Worm (Caenorhabditis elegans) whole organism, L4 larva: Measurements from ENCODE around the gene C25F9.6.

Experiments used
- F10B5.3 ChIP-seq: sonication (generic microtip); optimal IDR thresholded peaks from 2 replicates; lab custom pipeline; 2016; ENCODE audit warnings: mild to moderate bottlenecking, missing genetic modification characterization, missing compliant biosample characterization
- F26F4.8 ChIP-seq: fragments of 200-800 bp; sonication (Bioruptor generic); conservative IDR thresholded peaks from 2 replicates; pipeline ENCODE4 v1.3.6; 2022; ENCODE audit warnings: missing genetic modification characterization, missing compliant biosample characterization
- Y105C5A.15 ChIP-seq: fragments of 200-800 bp; sonication (Bioruptor generic); IDR thresholded peaks from 2 replicates; pipeline ENCODE4 v1.3.6; 2022; ENCODE audit warnings: missing genetic modification characterization, missing compliant biosample characterization
- ZK337.2 ChIP-seq: fragments of 200-800 bp; sonication (Bioruptor generic); IDR thresholded peaks from 2 replicates; pipeline ENCODE4 v1.3.6; 2022; ENCODE audit warnings: missing genetic modification reagents, missing genetic modification characterization, missing compliant biosample characterization
- aly-2 ChIP-seq: sonication (generic microtip); optimal IDR thresholded peaks from 2 replicates; lab custom pipeline; 2018; ENCODE audit warnings: missing biosample characterization, missing genetic modification characterization
- ama-1 ChIP-seq: fragments of 150-350 bp; optimal IDR thresholded peaks from 2 replicates; lab custom pipeline; 2014; ENCODE audit warnings: inconsistent platforms, mixed read lengths
- arid-1 ChIP-seq: fragments of 200-800 bp; sonication (Bioruptor generic); conservative IDR thresholded peaks from 2 replicates; pipeline ENCODE4 v1.3.6; 2022; ENCODE audit warnings: missing genetic modification reagents, missing genetic modification characterization, missing compliant biosample characterization
- attf-4 ChIP-seq: sonication (generic microtip); optimal IDR thresholded peaks from 3 replicates; lab custom pipeline; 2017; ENCODE audit warnings: missing biosample characterization, missing genetic modification characterization
- ceh-20 ChIP-seq: fragments of 200-800 bp; sonication (Bioruptor generic); IDR thresholded peaks from 2 replicates; pipeline ENCODE4 v1.3.6; 2022; ENCODE audit warnings: missing genetic modification reagents, missing genetic modification characterization, missing compliant biosample characterization
- ceh-32 ChIP-seq: sonication (generic microtip); optimal IDR thresholded peaks from 2 replicates; lab custom pipeline; 2016; ENCODE audit warnings: mild to moderate bottlenecking, missing genetic modification characterization, missing compliant biosample characterization; ENCODE audit not compliant: poor library complexity
- ceh-44 ChIP-seq: fragments of 200-800 bp; sonication (Bioruptor generic); IDR thresholded peaks from 2 replicates; pipeline ENCODE4 v1.3.6; 2022; ENCODE audit warnings: missing genetic modification reagents, missing genetic modification characterization, missing compliant biosample characterization
- ceh-82 ChIP-seq: sonication (generic microtip); optimal IDR thresholded peaks from 2 replicates; lab custom pipeline; 2017; ENCODE audit warnings: missing biosample characterization, missing genetic modification characterization
- ctbp-1 ChIP-seq: fragments of 200-800 bp; sonication (Bioruptor generic); IDR thresholded peaks from 2 replicates; pipeline ENCODE4 v1.3.6; 2022; ENCODE audit warnings: missing genetic modification reagents, missing genetic modification characterization, missing compliant biosample characterization
- dve-1 ChIP-seq: sonication (generic microtip); optimal IDR thresholded peaks from 2 replicates; lab custom pipeline; 2017; ENCODE audit warnings: antibody characterized with exemption, mild to moderate bottlenecking, missing genetic modification characterization, missing compliant biosample characterization; ENCODE audit not compliant: insufficient read depth
- egl-27 ChIP-seq: sonication (generic microtip); optimal IDR thresholded peaks from 3 replicates; lab custom pipeline; 2017; ENCODE audit warnings: missing biosample characterization, missing genetic modification reagents, missing genetic modification characterization
- egl-43 ChIP-seq: fragments of 200-800 bp; sonication (Bioruptor generic); IDR thresholded peaks from 2 replicates; pipeline ENCODE4 v1.3.6; 2022; ENCODE audit warnings: missing genetic modification reagents, missing genetic modification characterization, missing compliant biosample characterization
- gei-8 ChIP-seq: fragments of 200-800 bp; sonication (Bioruptor generic); optimal IDR thresholded peaks from 2 replicates; lab custom pipeline; 2018; ENCODE audit warnings: mild to moderate bottlenecking, missing genetic modification characterization, missing compliant biosample characterization
- hlh-11 ChIP-seq: fragments of 200-800 bp; sonication (Bioruptor generic); optimal IDR thresholded peaks from 2 replicates; lab custom pipeline; 2018; ENCODE audit warnings: mild to moderate bottlenecking, missing genetic modification characterization, missing compliant biosample characterization
- hmg-1.1 ChIP-seq: fragments of 200-800 bp; sonication (Bioruptor generic); IDR thresholded peaks from 2 replicates; pipeline ENCODE4 v1.3.6; 2022; ENCODE audit warnings: missing genetic modification reagents, missing genetic modification characterization, missing compliant biosample characterization
- jun-1 ChIP-seq: fragments of 150-350 bp; optimal IDR thresholded peaks from 2 replicates; lab custom pipeline; 2014; ENCODE audit warnings: missing biosample characterization, missing genetic modification reagents, missing genetic modification characterization
- lim-7 ChIP-seq: fragments of 200-800 bp; sonication (Bioruptor generic); IDR thresholded peaks from 2 replicates; pipeline ENCODE4 v1.3.6; 2022; ENCODE audit warnings: missing genetic modification characterization, missing compliant biosample characterization
- lin-15B ChIP-seq: fragments of 150-350 bp; sonication (generic microtip); optimal IDR thresholded peaks from 3 replicates; lab custom pipeline; 2014; ENCODE audit warnings: missing biosample characterization, missing genetic modification characterization
- lin-38 ChIP-seq: fragments of 200-800 bp; sonication (Bioruptor generic); IDR thresholded peaks from 2 replicates; pipeline ENCODE4 v1.3.6; 2022; ENCODE audit warnings: missing genetic modification reagents, missing genetic modification characterization, missing compliant biosample characterization
- lir-3 ChIP-seq: sonication (generic microtip); optimal IDR thresholded peaks from 2 replicates; lab custom pipeline; 2016; ENCODE audit warnings: mild to moderate bottlenecking, missing genetic modification characterization, missing compliant biosample characterization
- mdt-29 ChIP-seq: fragments of 200-800 bp; sonication (Bioruptor generic); IDR thresholded peaks from 2 replicates; pipeline ENCODE4 v1.3.6; 2022; ENCODE audit warnings: missing genetic modification reagents, missing genetic modification characterization, missing compliant biosample characterization
- mep-1 ChIP-seq: fragments of 150-350 bp; sonication (generic microtip); optimal IDR thresholded peaks from 3 replicates; lab custom pipeline; 2014; ENCODE audit warnings: missing biosample characterization, missing genetic modification characterization
- mes-2 ChIP-seq: sonication (generic microtip); optimal IDR thresholded peaks from 2 replicates; lab custom pipeline; 2016; ENCODE audit warnings: missing genotype, mild to moderate bottlenecking, missing genetic modification characterization, missing compliant biosample characterization; ENCODE audit not compliant: poor library complexity, severe bottlenecking
- nhr-11 ChIP-seq: fragments of 150-350 bp; optimal IDR thresholded peaks from 2 replicates; lab custom pipeline; 2014; ENCODE audit warnings: missing biosample characterization, missing genetic modification characterization
- pha-4 ChIP-seq, 2 experiments: fragments of 150-350 bp in 1 of 2; fragments of 200-800 bp in 1 of 2; sonication (Bioruptor generic) in 1 of 2; IDR thresholded peaks in 1 of 2; optimal IDR thresholded peaks in 1 of 2; 2 replicates each; pipeline versions ENCODE4 v1.3.6 to Lab custom; 2014 to 2022; ENCODE audit warnings: missing genetic modification characterization in 2 of 2, missing genetic modification reagents in 2 of 2, missing biosample characterization in 1 of 2, missing compliant biosample characterization in 1 of 2
- php-3 ChIP-seq: fragments of 200-800 bp; sonication (Bioruptor generic); IDR thresholded peaks from 2 replicates; pipeline ENCODE4 v1.3.6; 2022; ENCODE audit warnings: missing genetic modification reagents, missing genetic modification characterization, missing compliant biosample characterization
- pqm-1 ChIP-seq: sonication (generic microtip); optimal IDR thresholded peaks from 2 replicates; lab custom pipeline; 2017; ENCODE audit warnings: missing biosample characterization, missing genetic modification characterization
- rbr-2 ChIP-seq: sonication (generic microtip); optimal IDR thresholded peaks from 2 replicates; lab custom pipeline; 2016; ENCODE audit warnings: missing genotype, missing genetic modification characterization, missing compliant biosample characterization
- saeg-2 ChIP-seq: fragments of 200-800 bp; sonication (Bioruptor generic); IDR thresholded peaks from 2 replicates; pipeline ENCODE4 v1.3.6; 2022; ENCODE audit warnings: missing genetic modification reagents, missing genetic modification characterization, missing compliant biosample characterization
- sdz-12 ChIP-seq: fragments of 200-800 bp; sonication (Bioruptor generic); optimal IDR thresholded peaks from 2 replicates; lab custom pipeline; 2018; ENCODE audit warnings: mild to moderate bottlenecking, missing genetic modification characterization, missing compliant biosample characterization
- spr-1 ChIP-seq: sonication (generic microtip); optimal IDR thresholded peaks from 2 replicates; lab custom pipeline; 2016; ENCODE audit warnings: mild to moderate bottlenecking, missing genetic modification characterization, missing compliant biosample characterization
- spr-3 ChIP-seq: fragments of 200-800 bp; sonication (Bioruptor generic); optimal IDR thresholded peaks from 2 replicates; lab custom pipeline; 2018; ENCODE audit warnings: mild to moderate bottlenecking, missing genetic modification characterization, missing compliant biosample characterization
- unc-39 ChIP-seq: sonication (generic microtip); optimal IDR thresholded peaks from 2 replicates; lab custom pipeline; 2017; ENCODE audit warnings: missing biosample characterization, missing genetic modification characterization
- unc-62 ChIP-seq, 3 experiments: fragments of 150-350 bp in 1 of 3; sonication (generic microtip); optimal IDR thresholded peaks in 2 of 3; peaks in 1 of 3; 1 replicate in 1 of 3; 2 replicates in 2 of 3; lab custom pipeline; 2014 to 2017; ENCODE audit warnings: missing biosample characterization in 3 of 3, missing genetic modification characterization in 3 of 3, missing genetic modification reagents in 3 of 3, missing genotype in 1 of 3
- zfp-2 ChIP-seq: sonication (generic microtip); optimal IDR thresholded peaks from 2 replicates; lab custom pipeline; 2016; ENCODE audit warnings: mild to moderate bottlenecking, missing genetic modification characterization, missing compliant biosample characterization
- zfp-3 ChIP-seq: fragments of 200-800 bp; sonication (Bioruptor generic); conservative IDR thresholded peaks from 2 replicates; pipeline ENCODE4 v1.3.6; 2022; ENCODE audit warnings: missing genetic modification reagents, missing genetic modification characterization, missing compliant biosample characterization
- zip-2 ChIP-seq: fragments of 150-350 bp; optimal IDR thresholded peaks from 2 replicates; lab custom pipeline; 2014; ENCODE audit warnings: missing biosample characterization, missing genetic modification characterization
- ztf-11 ChIP-seq: fragments of 150-350 bp; optimal IDR thresholded peaks from 2 replicates; lab custom pipeline; 2014; ENCODE audit warnings: missing biosample characterization, missing genetic modification characterization

C25F9.6 gene

ce11 chrV:19400619-19401018 is 4.5 kb downstream of the C25F9.6 start, which contains the start of gene srw-86:
TSS of gene srw-86 (minus strand) at chrV:19400719.
- TF ChIP-seq attf-4 (tag; lab: Kevin White, UChicago) (no peak), ceh-32 (no peak), egl-27 (tag; lab: Kevin White, UChicago) (no peak), arid-1 (no peak), nhr-11 (no peak), ceh-82 (tag; lab: Kevin White, UChicago) (no peak), F26F4.8 (no peak), hmg-1.1 (GFP tag; lab: Robert Waterston, UW) (no peak), F10B5.3 (tag; lab: Kevin White, UChicago) (no peak), zfp-3 (GFP tag; lab: Robert Waterston, UW) (no peak)
- TF ChIP-seq, all 104 proteins: peak for 0

DNA sequence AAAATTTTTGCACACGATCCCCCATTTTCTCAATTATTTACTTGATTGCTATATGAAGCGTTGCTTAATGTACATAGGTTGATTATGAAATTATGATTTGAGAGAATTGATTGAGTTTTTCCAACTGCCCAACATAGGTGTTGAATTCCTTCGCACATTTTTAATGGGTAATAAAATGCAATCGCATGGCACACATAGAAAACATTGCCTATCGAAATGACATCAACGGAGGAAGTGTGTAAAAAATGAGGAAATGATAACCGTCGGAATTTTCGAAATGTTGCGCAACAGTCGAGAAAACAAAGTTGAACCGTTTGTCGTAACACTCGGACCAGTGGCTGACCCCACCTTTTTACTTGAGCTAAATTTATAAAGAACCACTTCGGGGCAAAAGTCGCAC is 5.8 kb downstream of the C25F9.6 start:
- TF ChIP-seq php-3 (GFP tag; lab: Robert Waterston, UW) (peak; percentile 92), zip-2 (tag; lab: Kevin White, UChicago) (peak; percentile 3)

- TF ChIP-seq attf-4 (tag; lab: Kevin White, UChicago) (no peak), mep-1 (tag; lab: Kevin White, UChicago) (no peak), lin-15B (tag; lab: Kevin White, UChicago) (no peak), jun-1 (tag; lab: Kevin White, UChicago) (no peak), lir-3 (tag; lab: Kevin White, UChicago) (no peak), rbr-2 (tag; lab: Kevin White, UChicago) (no peak), zfp-3 (GFP tag; lab: Robert Waterston, UW) (no peak), ceh-44 (GFP tag; lab: Robert Waterston, UW) (no peak), sdz-12 (GFP tag; lab: Kevin White, UChicago) (no peak), lin-38 (GFP tag; lab: Robert Waterston, UW) (no peak), ceh-32 (no peak), zfp-2 (tag; lab: Kevin White, UChicago) (no peak), ztf-11 (tag; lab: Kevin White, UChicago) (no peak), aly-2 (tag; lab: Kevin White, UChicago) (no peak), dve-1 (tag; lab: Kevin White, UChicago) (no peak), saeg-2 (GFP tag; lab: Robert Waterston, UW) (no peak), gei-8 (GFP tag; lab: Kevin White, UChicago) (no peak), mdt-29 (GFP tag; lab: Robert Waterston, UW) (no peak), spr-3 (GFP tag; lab: Kevin White, UChicago) (no peak)
- TF ChIP-seq, all 104 proteins: peak for 0
These were observed 6.2 kb downstream of the C25F9.6 start, which contains the start of gene C25F9.13 for ce11 chrV:19398882-19399281. TSS of gene C25F9.13 (minus strand) at chrV:19398982.

DNA sequence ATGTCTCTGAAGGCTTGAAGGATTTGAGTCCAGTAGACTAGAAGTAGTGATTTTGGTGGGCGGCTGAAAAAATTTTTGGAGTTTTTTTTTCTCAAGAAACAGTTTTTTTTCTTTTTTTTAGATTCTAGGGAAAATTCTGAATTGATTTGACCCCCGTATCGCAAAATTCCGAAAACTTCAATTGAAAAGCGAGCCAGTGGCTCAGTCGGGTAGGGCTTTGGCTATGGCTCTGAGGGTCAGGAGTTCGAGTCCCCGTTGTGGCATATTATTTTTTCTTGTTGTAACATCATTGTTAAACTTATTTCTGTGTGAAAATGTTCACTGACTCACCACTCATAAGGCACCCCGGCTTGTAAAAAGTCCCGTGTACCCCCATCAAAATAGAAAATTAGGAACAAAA is 6.7 kb downstream of the C25F9.6 start:
- TF ChIP-seq ztf-11 (tag; lab: Kevin White, UChicago) (no peak), ZK337.2 (GFP tag; lab: Robert Waterston, UW) (no peak), aly-2 (tag; lab: Kevin White, UChicago) (no peak), unc-62 (GFP tag; optimal IDR thresholded peaks at IDR 0.05 in 1 of 2; lab: Kevin White, UChicago) (no peak), unc-62 (tag; optimal IDR thresholded peaks at IDR 0.05; lab: Kevin White, UChicago) (no peak), hmg-1.1 (GFP tag; lab: Robert Waterston, UW) (no peak), unc-39 (tag; lab: Kevin White, UChicago) (no peak), Y105C5A.15 (GFP tag; lab: Robert Waterston, UW) (no peak), ama-1 (lab: Kevin White, UChicago) (no peak), hlh-11 (tag; lab: Kevin White, UChicago) (no peak), ceh-20 (no peak), F26F4.8 (no peak), lim-7 (GFP tag; lab: Robert Waterston, UW) (no peak), spr-1 (tag; lab: Kevin White, UChicago) (no peak), ctbp-1 (no peak), pha-4 (GFP tag; IDR thresholded peaks at IDR 0.05; lab: Robert Waterston, UW) (no peak), pha-4 (tag; optimal IDR thresholded peaks at IDR 0.05; lab: Kevin White, UChicago) (no peak), pqm-1 (no peak), lin-15B (tag; lab: Kevin White, UChicago) (no peak), mes-2 (tag; lab: Kevin White, UChicago) (no peak), egl-43 (GFP tag; lab: Robert Waterston, UW) (no peak), arid-1 (no peak)
